Worm (Caenorhabditis elegans) whole organism, L3 larva: ENCODE results near the gene rod-1.

Experiments used
- aly-2 ChIP-seq: fragments of 150-350 bp; optimal IDR thresholded peaks from 2 replicates; lab custom pipeline; 2014; ENCODE audit warnings: missing biosample characterization, missing genetic modification characterization
- ama-1 ChIP-seq: fragments of 150-350 bp; optimal IDR thresholded peaks from 2 replicates; lab custom pipeline; 2018
- ceh-16 ChIP-seq: sonication (generic microtip); optimal IDR thresholded peaks from 2 replicates; lab custom pipeline; 2017; ENCODE audit warnings: missing biosample characterization, missing genetic modification characterization
- ceh-82 ChIP-seq: fragments of 150-350 bp; optimal IDR thresholded peaks from 2 replicates; lab custom pipeline; 2014; ENCODE audit warnings: missing biosample characterization, missing genetic modification characterization
- egl-27 ChIP-seq: sonication (generic microtip); optimal IDR thresholded peaks from 4 replicates; lab custom pipeline; 2017; ENCODE audit warnings: missing biosample characterization, missing genetic modification reagents, missing genetic modification characterization
- egl-5 ChIP-seq: fragments of 150-350 bp; optimal IDR thresholded peaks from 2 replicates; lab custom pipeline; 2017; ENCODE audit warnings: missing biosample characterization, missing genetic modification reagents, missing genetic modification characterization, inconsistent platforms
- elt-1 ChIP-seq: fragments of 150-350 bp; optimal IDR thresholded peaks from 2 replicates; lab custom pipeline; 2014; ENCODE audit warnings: missing biosample characterization, missing genetic modification characterization
- elt-2 ChIP-seq: sonication (generic microtip); optimal IDR thresholded peaks from 2 replicates; lab custom pipeline; 2016; ENCODE audit warnings: missing genetic modification reagents, mild to moderate bottlenecking, missing genetic modification characterization, missing compliant biosample characterization
- elt-3 ChIP-seq, 3 experiments: fragments of 150-350 bp in 1 of 3; sonication (generic microtip) in 2 of 3; optimal IDR thresholded peaks; 2 replicates in 2 of 3; 4 replicates in 1 of 3; lab custom pipeline; 2014 to 2017; ENCODE audit warnings: missing biosample characterization in 3 of 3, missing genetic modification characterization in 3 of 3
- fkh-10 ChIP-seq: sonication (generic microtip); optimal IDR thresholded peaks from 2 replicates; lab custom pipeline; 2017; ENCODE audit warnings: missing biosample characterization, missing genetic modification reagents, missing genetic modification characterization
- fkh-2 ChIP-seq: fragments of 150-350 bp; optimal IDR thresholded peaks from 2 replicates; lab custom pipeline; 2014; ENCODE audit warnings: missing biosample characterization, missing genetic modification reagents, missing genetic modification characterization
- fos-1 ChIP-seq: fragments of 150-350 bp; optimal IDR thresholded peaks from 2 replicates; lab custom pipeline; 2014; ENCODE audit warnings: missing biosample characterization, missing genetic modification characterization
- lin-15B ChIP-seq: fragments of 150-350 bp; optimal IDR thresholded peaks from 2 replicates; lab custom pipeline; 2014; ENCODE audit warnings: missing biosample characterization, missing genetic modification characterization
- lin-39 ChIP-seq: fragments of 150-350 bp; optimal IDR thresholded peaks from 2 replicates; lab custom pipeline; 2018; ENCODE audit warnings: missing biosample characterization, missing genetic modification reagents, missing genetic modification characterization
- lsy-12 ChIP-seq: sonication (generic microtip); optimal IDR thresholded peaks from 2 replicates; lab custom pipeline; 2016; ENCODE audit warnings: mild to moderate bottlenecking, missing genetic modification characterization, missing compliant biosample characterization
- mml-1 ChIP-seq: fragments of 150-350 bp; sonication (generic microtip); optimal IDR thresholded peaks from 3 replicates; lab custom pipeline; 2014; ENCODE audit warnings: missing biosample characterization, missing genetic modification characterization
- nhr-23 ChIP-seq: fragments of 150-350 bp; optimal IDR thresholded peaks from 2 replicates; lab custom pipeline; 2014; ENCODE audit warnings: missing biosample characterization, missing genetic modification reagents, missing genetic modification characterization
- nhr-237 ChIP-seq: fragments of 150-350 bp; optimal IDR thresholded peaks from 2 replicates; lab custom pipeline; 2014; ENCODE audit warnings: missing biosample characterization, missing genetic modification characterization
- nhr-25 ChIP-seq: sonication (generic microtip); optimal IDR thresholded peaks from 2 replicates; lab custom pipeline; 2017; ENCODE audit warnings: missing biosample characterization, missing genetic modification characterization
- nhr-28 ChIP-seq: fragments of 150-350 bp; optimal IDR thresholded peaks from 2 replicates; lab custom pipeline; 2014; ENCODE audit warnings: missing biosample characterization, missing genetic modification characterization
- nhr-67 ChIP-seq: fragments of 150-350 bp; optimal IDR thresholded peaks from 2 replicates; lab custom pipeline; 2014; ENCODE audit warnings: missing biosample characterization, missing genetic modification characterization
- nhr-76 ChIP-seq: fragments of 150-350 bp; sonication (generic microtip); optimal IDR thresholded peaks from 5 replicates; lab custom pipeline; 2014; ENCODE audit warnings: missing biosample characterization, missing genetic modification characterization
- nhr-77 ChIP-seq: fragments of 150-350 bp; optimal IDR thresholded peaks from 2 replicates; lab custom pipeline; 2014; ENCODE audit warnings: missing biosample characterization, missing genetic modification characterization
- pha-4 ChIP-seq: fragments of 150-350 bp; optimal IDR thresholded peaks from 2 replicates; lab custom pipeline; 2014; ENCODE audit warnings: missing biosample characterization, missing genetic modification reagents, missing genetic modification characterization
- pqm-1 ChIP-seq: fragments of 150-350 bp; optimal IDR thresholded peaks from 2 replicates; lab custom pipeline; 2017; ENCODE audit warnings: missing biosample characterization, missing genetic modification characterization, inconsistent platforms
- tbx-2 ChIP-seq: sonication (generic microtip); optimal IDR thresholded peaks from 2 replicates; lab custom pipeline; 2016; ENCODE audit warnings: mild to moderate bottlenecking, missing genetic modification characterization, missing compliant biosample characterization
- unc-62 ChIP-seq: fragments of 150-350 bp; sonication (generic microtip); optimal IDR thresholded peaks from 4 replicates; lab custom pipeline; 2014; ENCODE audit warnings: missing biosample characterization, missing genetic modification reagents, missing genetic modification characterization
- ztf-11 ChIP-seq: fragments of 150-350 bp; optimal IDR thresholded peaks from 2 replicates; lab custom pipeline; 2014; ENCODE audit warnings: missing biosample characterization, missing genetic modification characterization

The rod-1 gene

DNA sequence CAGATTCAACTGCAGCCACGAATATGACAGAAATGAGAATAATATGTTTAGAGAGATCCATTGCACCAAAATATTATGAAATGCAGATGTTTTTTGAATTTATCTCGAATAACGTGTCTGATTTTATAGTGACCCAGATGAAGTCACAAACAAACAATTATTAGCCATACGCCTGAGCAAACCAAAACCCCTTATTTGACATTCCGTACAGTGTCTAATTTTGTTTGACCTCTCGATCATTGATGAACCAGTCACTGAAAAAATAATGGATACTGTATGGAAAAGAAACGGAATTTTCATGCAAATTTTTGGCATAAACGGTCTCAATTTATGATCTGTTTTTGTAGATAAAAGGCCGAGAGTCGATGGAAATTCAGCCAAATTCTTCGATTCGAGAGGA lies 37.9 kb downstream of the rod-1 start, which contains the start of the genes R05G6.9 and R05G6.3:
R05G6.9 (minus strand) TSS at position 101 of the 400 bp plus-strand sequence.
R05G6.3 (plus strand) TSS at position 386 of the 400 bp plus-strand sequence.
- no peak for TF ChIP-seq nhr-28
- no peak for TF ChIP-seq nhr-77 (tag; lab: Kevin White, UChicago)
- TF ChIP-seq fos-1 (tag; lab: Kevin White, UChicago): no peak
- no peak for TF ChIP-seq lin-39
- TF ChIP-seq nhr-76 (tag; lab: Kevin White, UChicago): no peak

DNA sequence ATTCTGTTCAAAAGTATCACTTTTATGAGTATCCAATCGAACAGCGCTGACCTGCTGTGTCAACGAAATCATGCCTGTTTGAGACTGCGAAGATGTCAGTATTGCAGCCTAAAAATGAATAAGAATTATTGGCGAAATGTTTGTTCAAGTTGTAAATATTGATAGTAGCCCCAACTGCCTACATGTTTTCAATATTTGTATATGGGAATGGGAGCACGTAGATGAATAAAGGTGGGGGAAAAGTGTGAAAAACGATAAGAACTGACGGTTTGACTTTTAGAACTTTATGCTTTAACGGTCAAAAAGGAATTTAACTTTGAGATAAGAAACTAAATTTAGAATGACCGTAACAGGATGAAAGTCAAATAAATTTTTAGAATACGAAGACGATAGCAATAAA lies 42.0 kb downstream of the rod-1 start:
- TF ChIP-seq elt-1 (no peak), pha-4 (tag; lab: Kevin White, UChicago) (peak; percentile 50), nhr-237 (tag; lab: Kevin White, UChicago) (no peak), elt-2 (peak; percentile 62), egl-27 (tag; lab: Kevin White, UChicago) (no peak), fkh-10 (GFP tag; lab: Kevin White, UChicago) (no peak), pqm-1 (tag; lab: Kevin White, UChicago) (peak; percentile 73)

ce11 chrIV:7520841-7521240 lies 42.6 kb downstream of the rod-1 start:
- TF ChIP-seq fos-1 (tag; lab: Kevin White, UChicago): no peak
- no peak for TF ChIP-seq nhr-237 (tag; lab: Kevin White, UChicago)
- TF ChIP-seq ztf-11 (tag; lab: Kevin White, UChicago): no peak
- TF ChIP-seq pha-4 (tag; lab: Kevin White, UChicago): peak; percentile 48
- no peak for TF ChIP-seq nhr-23 (tag; lab: Kevin White, UChicago)
- no peak for TF ChIP-seq nhr-76 (tag; lab: Kevin White, UChicago)
- no peak for TF ChIP-seq nhr-77 (tag; lab: Kevin White, UChicago)
- no peak for TF ChIP-seq elt-3 (tag; optimal IDR thresholded peaks at IDR 0.05; lab: Kevin White, UChicago)
- TF ChIP-seq elt-2: peak; percentile 65
- TF ChIP-seq fkh-2 (tag; lab: Kevin White, UChicago): no peak
- no peak for TF ChIP-seq ama-1 (lab: Kevin White, UChicago)
- TF ChIP-seq mml-1: no peak
- no peak for TF ChIP-seq ceh-82 (tag; lab: Kevin White, UChicago)
- no peak for TF ChIP-seq nhr-67
- TF ChIP-seq tbx-2 (tag; lab: Kevin White, UChicago): no peak
- TF ChIP-seq egl-5 (tag; lab: Kevin White, UChicago): no peak
- TF ChIP-seq lin-15B (tag; lab: Kevin White, UChicago): no peak
- peak; percentile 50 for TF ChIP-seq pqm-1 (tag; lab: Kevin White, UChicago)
- TF ChIP-seq fkh-10 (GFP tag; lab: Kevin White, UChicago): no peak
- TF ChIP-seq aly-2: no peak

DNA sequence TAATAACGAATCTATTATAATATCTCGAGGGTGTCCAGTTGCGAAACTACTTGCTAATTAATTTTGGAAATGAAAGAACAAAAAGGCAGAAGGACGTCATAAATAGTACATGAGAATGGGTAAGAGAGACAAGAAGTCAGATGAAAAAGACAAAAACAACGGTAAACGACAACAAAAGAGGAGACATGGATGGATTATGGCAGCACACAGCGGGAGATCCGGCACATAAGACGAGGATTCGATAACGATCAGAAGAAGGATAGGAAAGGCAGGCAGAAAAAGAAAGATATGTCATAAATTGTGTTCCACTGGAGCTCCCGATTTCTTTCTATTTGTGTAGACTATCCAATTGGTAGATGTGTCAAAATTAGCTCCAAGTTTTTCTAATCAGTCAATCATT lies 43.3 kb downstream of the rod-1 start:
- TF ChIP-seq lin-15B (tag; lab: Kevin White, UChicago): no peak
- no peak for TF ChIP-seq unc-62
- no peak for TF ChIP-seq ztf-11 (tag; lab: Kevin White, UChicago)
- TF ChIP-seq pha-4 (tag; lab: Kevin White, UChicago): no peak
- TF ChIP-seq nhr-77 (tag; lab: Kevin White, UChicago): no peak
- TF ChIP-seq nhr-25 (tag; lab: Kevin White, UChicago): no peak
- TF ChIP-seq aly-2: no peak

DNA sequence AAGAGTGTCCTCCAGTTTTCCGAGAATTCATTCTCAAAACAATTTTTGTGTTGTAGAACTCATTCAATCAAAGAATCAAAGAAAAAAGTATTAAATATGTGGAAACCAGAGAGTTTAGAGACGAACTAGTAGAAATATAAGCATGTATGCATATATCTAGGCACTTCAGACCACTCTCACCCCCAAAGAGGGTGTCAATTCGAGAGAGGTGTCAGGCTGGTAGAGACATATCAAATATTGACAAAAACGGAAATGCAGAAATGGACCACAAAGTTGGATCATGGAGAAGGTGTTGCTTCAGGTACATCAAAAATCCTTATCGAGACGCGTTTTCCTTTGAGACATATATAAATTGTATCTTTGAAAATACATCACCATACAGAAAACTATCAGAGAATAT lies 45.5 kb downstream of the rod-1 start:
- TF ChIP-seq pha-4 (tag; lab: Kevin White, UChicago) (peak; percentile 27), lsy-12 (tag; lab: Kevin White, UChicago) (no peak)

- TF ChIP-seq egl-5 (tag; lab: Kevin White, UChicago): peak; percentile 26
- TF ChIP-seq nhr-25 (tag; lab: Kevin White, UChicago): peak; percentile 48
- TF ChIP-seq ceh-16 (tag; lab: Kevin White, UChicago): no peak
Observed at ce11 chrIV:7530226-7531070, 52.2 kb downstream of the rod-1 start.
